Worm (Caenorhabditis elegans) whole organism, L3 larva: ENCODE measurements around the gene C48B4.7.
A peak's percentile ranks its signal among the peaks of the same experiment; 100 is the strongest.

Experiments used
- R02D3.7 ChIP-seq: fragments of 150-350 bp; optimal IDR thresholded peaks from 2 replicates; lab custom pipeline; 2014; ENCODE audit warnings: missing biosample characterization, missing genetic modification characterization
- ama-1 ChIP-seq: fragments of 150-350 bp; optimal IDR thresholded peaks from 2 replicates; lab custom pipeline; 2018
- ceh-16 ChIP-seq: sonication (generic microtip); optimal IDR thresholded peaks from 2 replicates; lab custom pipeline; 2017; ENCODE audit warnings: missing biosample characterization, missing genetic modification characterization
- ceh-28 ChIP-seq: fragments of 150-350 bp; optimal IDR thresholded peaks from 2 replicates; lab custom pipeline; 2014; ENCODE audit warnings: missing biosample characterization, missing genetic modification reagents, missing genetic modification characterization
- ceh-82 ChIP-seq: fragments of 150-350 bp; optimal IDR thresholded peaks from 2 replicates; lab custom pipeline; 2014; ENCODE audit warnings: missing biosample characterization, missing genetic modification characterization
- ceh-9 ChIP-seq: sonication (generic microtip); optimal IDR thresholded peaks from 2 replicates; lab custom pipeline; 2018; ENCODE audit warnings: missing biosample characterization, missing genetic modification characterization
- daf-12 ChIP-seq: fragments of 150-350 bp; optimal IDR thresholded peaks from 2 replicates; lab custom pipeline; 2014; ENCODE audit warnings: missing biosample characterization, missing genetic modification reagents, missing genetic modification characterization
- egl-27 ChIP-seq: sonication (generic microtip); optimal IDR thresholded peaks from 4 replicates; lab custom pipeline; 2017; ENCODE audit warnings: missing biosample characterization, missing genetic modification reagents, missing genetic modification characterization
- egl-5 ChIP-seq: fragments of 150-350 bp; optimal IDR thresholded peaks from 2 replicates; lab custom pipeline; 2017; ENCODE audit warnings: missing biosample characterization, missing genetic modification reagents, missing genetic modification characterization, inconsistent platforms
- elt-1 ChIP-seq: fragments of 150-350 bp; optimal IDR thresholded peaks from 2 replicates; lab custom pipeline; 2014; ENCODE audit warnings: missing biosample characterization, missing genetic modification characterization
- elt-2 ChIP-seq: sonication (generic microtip); optimal IDR thresholded peaks from 2 replicates; lab custom pipeline; 2016; ENCODE audit warnings: missing genetic modification reagents, mild to moderate bottlenecking, missing genetic modification characterization, missing compliant biosample characterization
- elt-3 ChIP-seq, 3 experiments: fragments of 150-350 bp in 1 of 3; sonication (generic microtip) in 2 of 3; optimal IDR thresholded peaks; 2 replicates in 2 of 3; 4 replicates in 1 of 3; lab custom pipeline; 2014 to 2017; ENCODE audit warnings: missing biosample characterization in 3 of 3, missing genetic modification characterization in 3 of 3
- eor-1 ChIP-seq, 2 experiments: fragments of 150-350 bp; optimal IDR thresholded peaks; 2 replicates each; lab custom pipeline; 2014 to 2018; ENCODE audit warnings: missing biosample characterization in 2 of 2, missing genetic modification characterization in 2 of 2
- fkh-10 ChIP-seq: sonication (generic microtip); optimal IDR thresholded peaks from 2 replicates; lab custom pipeline; 2017; ENCODE audit warnings: missing biosample characterization, missing genetic modification reagents, missing genetic modification characterization
- fkh-2 ChIP-seq: fragments of 150-350 bp; optimal IDR thresholded peaks from 2 replicates; lab custom pipeline; 2014; ENCODE audit warnings: missing biosample characterization, missing genetic modification reagents, missing genetic modification characterization
- hmg-11 ChIP-seq: sonication (generic microtip); optimal IDR thresholded peaks from 2 replicates; lab custom pipeline; 2016; ENCODE audit warnings: missing genetic modification characterization, missing compliant biosample characterization
- lin-15B ChIP-seq: fragments of 150-350 bp; optimal IDR thresholded peaks from 2 replicates; lab custom pipeline; 2014; ENCODE audit warnings: missing biosample characterization, missing genetic modification characterization
- mml-1 ChIP-seq: fragments of 150-350 bp; sonication (generic microtip); optimal IDR thresholded peaks from 3 replicates; lab custom pipeline; 2014; ENCODE audit warnings: missing biosample characterization, missing genetic modification characterization
- nfya-1 ChIP-seq: sonication (generic microtip); optimal IDR thresholded peaks from 2 replicates; lab custom pipeline; 2017; ENCODE audit warnings: missing genetic modification characterization, mild to moderate bottlenecking, missing compliant biosample characterization, antibody characterized with exemption, moderate library complexity; ENCODE audit not compliant: insufficient read depth
- nhr-11 ChIP-seq: fragments of 150-350 bp; optimal IDR thresholded peaks from 2 replicates; lab custom pipeline; 2014; ENCODE audit warnings: missing biosample characterization, missing genetic modification characterization
- nhr-23 ChIP-seq: fragments of 150-350 bp; optimal IDR thresholded peaks from 2 replicates; lab custom pipeline; 2014; ENCODE audit warnings: missing biosample characterization, missing genetic modification reagents, missing genetic modification characterization
- nhr-237 ChIP-seq: fragments of 150-350 bp; optimal IDR thresholded peaks from 2 replicates; lab custom pipeline; 2014; ENCODE audit warnings: missing biosample characterization, missing genetic modification characterization
- nhr-25 ChIP-seq: sonication (generic microtip); optimal IDR thresholded peaks from 2 replicates; lab custom pipeline; 2017; ENCODE audit warnings: missing biosample characterization, missing genetic modification characterization
- nhr-28 ChIP-seq: fragments of 150-350 bp; optimal IDR thresholded peaks from 2 replicates; lab custom pipeline; 2014; ENCODE audit warnings: missing biosample characterization, missing genetic modification characterization
- nhr-43 ChIP-seq: sonication (generic microtip); optimal IDR thresholded peaks from 2 replicates; lab custom pipeline; 2016; ENCODE audit warnings: mild to moderate bottlenecking, missing genetic modification characterization, missing compliant biosample characterization; ENCODE audit not compliant: poor library complexity, severe bottlenecking
- nhr-76 ChIP-seq: fragments of 150-350 bp; sonication (generic microtip); optimal IDR thresholded peaks from 5 replicates; lab custom pipeline; 2014; ENCODE audit warnings: missing biosample characterization, missing genetic modification characterization
- pha-4 ChIP-seq: fragments of 150-350 bp; optimal IDR thresholded peaks from 2 replicates; lab custom pipeline; 2014; ENCODE audit warnings: missing biosample characterization, missing genetic modification reagents, missing genetic modification characterization
- snpc-4 ChIP-seq: fragments of 150-350 bp; optimal IDR thresholded peaks from 2 replicates; lab custom pipeline; 2014; ENCODE audit warnings: missing biosample characterization, missing genetic modification characterization
- tbx-2 ChIP-seq: sonication (generic microtip); optimal IDR thresholded peaks from 2 replicates; lab custom pipeline; 2016; ENCODE audit warnings: mild to moderate bottlenecking, missing genetic modification characterization, missing compliant biosample characterization
- unc-39 ChIP-seq: sonication (generic microtip); optimal IDR thresholded peaks from 4 replicates; lab custom pipeline; 2017; ENCODE audit warnings: missing biosample characterization, missing genetic modification characterization
- unc-62 ChIP-seq: fragments of 150-350 bp; sonication (generic microtip); optimal IDR thresholded peaks from 4 replicates; lab custom pipeline; 2014; ENCODE audit warnings: missing biosample characterization, missing genetic modification reagents, missing genetic modification characterization
- zag-1 ChIP-seq: fragments of 150-350 bp; optimal IDR thresholded peaks from 2 replicates; lab custom pipeline; 2014; ENCODE audit warnings: missing biosample characterization, missing genetic modification characterization
- ztf-4 ChIP-seq: fragments of 150-350 bp; optimal IDR thresholded peaks from 2 replicates; lab custom pipeline; 2014; ENCODE audit warnings: missing biosample characterization, missing genetic modification characterization

C48B4.7 gene

DNA sequence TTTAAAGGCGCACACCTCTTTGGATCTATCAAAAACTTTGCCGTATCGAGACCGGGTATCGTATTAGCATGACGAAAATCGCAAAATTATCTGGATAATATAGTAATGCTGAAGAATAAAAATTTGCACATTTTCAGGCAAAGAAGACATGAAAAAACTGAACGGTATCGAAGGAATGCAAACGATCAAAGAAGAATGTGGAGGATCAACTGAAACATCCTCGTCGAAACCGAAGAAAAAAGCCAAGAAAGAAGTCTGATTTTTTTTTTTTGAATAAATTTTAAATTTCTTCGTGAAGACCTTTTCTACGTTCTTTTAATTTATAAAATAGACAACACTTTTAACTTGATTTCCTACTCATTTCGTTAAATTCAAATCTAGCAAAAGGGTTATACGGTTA is 14.4 kb downstream of the C48B4.7 start, which contains the start of gene ZK1098.12:
Gene ZK1098.12, plus strand, starts transcription at position 301 of the 400 bp plus-strand sequence.
- TF ChIP-seq elt-3 (tag; optimal IDR thresholded peaks at IDR 0.05; lab: Kevin White, UChicago), result no peak
- no peak for TF ChIP-seq nhr-237 (tag; lab: Kevin White, UChicago)
- no peak for TF ChIP-seq nhr-28 (tag; lab: Kevin White, UChicago)
- TF ChIP-seq nhr-11 (tag; lab: Kevin White, UChicago), result no peak
- no peak for TF ChIP-seq unc-62 (GFP tag; lab: Kevin White, UChicago)
- no peak for TF ChIP-seq ceh-28
- TF ChIP-seq elt-1 (tag; lab: Kevin White, UChicago), result no peak
- no peak for TF ChIP-seq ceh-82 (tag; lab: Kevin White, UChicago)
- TF ChIP-seq ceh-9 (tag; lab: Kevin White, UChicago), result no peak

DNA sequence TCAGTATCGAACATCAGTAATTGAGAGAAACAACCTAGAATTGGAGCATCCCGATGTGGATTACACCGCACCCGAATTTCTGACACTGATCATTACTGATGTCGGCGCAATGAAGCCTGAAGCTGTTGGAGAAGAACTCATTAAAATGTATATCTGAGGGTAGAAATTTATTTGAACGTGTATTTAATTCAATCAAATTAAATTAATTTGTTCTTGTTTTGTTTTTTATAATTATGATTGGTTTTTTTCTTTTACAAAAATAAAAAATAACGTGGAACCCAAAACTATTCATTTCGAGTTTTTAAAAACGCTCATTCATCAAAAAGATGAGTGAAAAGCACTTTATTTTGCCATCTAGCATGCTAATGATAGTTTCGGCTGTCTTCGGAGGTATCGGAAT is 15.1 kb downstream of the C48B4.7 start, which contains the start of gene ZK1098.9:
Gene ZK1098.9, plus strand, starts transcription at position 301 of the 400 bp plus-strand sequence.
- TF ChIP-seq mml-1 (tag; lab: Kevin White, UChicago) (no peak), fkh-2 (tag; lab: Kevin White, UChicago) (no peak), ceh-9 (tag; lab: Kevin White, UChicago) (no peak), eor-1 (tag; optimal IDR thresholded peaks at IDR 0.05; lab: Kevin White, UChicago) (no peak), fkh-10 (GFP tag; lab: Kevin White, UChicago) (no peak)

- TF ChIP-seq nfya-1 (tag; lab: Kevin White, UChicago) (peak; percentile 32), pha-4 (peak; percentile 86), mml-1 (tag; lab: Kevin White, UChicago) (no peak), hmg-11 (peak; percentile 6), snpc-4 (tag; lab: Kevin White, UChicago) (peak; percentile 8), nhr-76 (tag; lab: Kevin White, UChicago) (no peak), nhr-23 (tag; lab: Kevin White, UChicago) (peak; percentile 26), elt-2 (peak; percentile 9), lin-15B (tag; lab: Kevin White, UChicago) (peak; percentile 58)
Observed at ce11 chrIII:9542816-9543215, 16.4 kb downstream of the C48B4.7 start, which contains the start of gene eif-2Balpha. Gene eif-2Balpha (plus strand): TSS chrIII:9543119.

DNA sequence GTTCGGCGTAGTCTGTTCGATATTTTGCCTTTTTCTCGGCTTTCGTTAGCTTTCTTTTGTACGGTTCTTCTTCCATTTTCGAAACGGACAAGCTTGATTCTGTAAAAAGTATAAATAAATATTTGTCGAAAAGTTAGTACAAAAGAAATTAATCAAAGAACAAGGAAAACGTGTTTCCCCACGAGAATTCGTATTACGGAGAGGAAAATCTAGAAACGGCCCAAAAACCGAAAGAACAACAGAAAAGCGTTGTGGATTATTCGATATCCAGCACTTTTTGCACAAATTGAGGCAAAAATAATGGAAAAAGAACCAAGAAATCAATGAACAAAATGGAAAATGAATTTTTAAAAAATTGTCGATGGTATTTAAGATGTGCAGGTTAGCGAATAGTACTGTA is 17.0 kb downstream of the C48B4.7 start, which contains the start of gene mut-7:
Gene mut-7, minus strand, starts transcription at position 101 of the 400 bp plus-strand sequence.
- TF ChIP-seq fkh-2 (tag; lab: Kevin White, UChicago) (no peak), ama-1 (lab: Kevin White, UChicago) (no peak), unc-62 (GFP tag; lab: Kevin White, UChicago) (no peak), unc-39 (tag; lab: Kevin White, UChicago) (no peak), egl-5 (no peak), nhr-76 (tag; lab: Kevin White, UChicago) (no peak), elt-1 (tag; lab: Kevin White, UChicago) (no peak), egl-27 (no peak), fkh-10 (GFP tag; lab: Kevin White, UChicago) (no peak), daf-12 (tag; lab: Kevin White, UChicago) (no peak), R02D3.7 (tag; lab: Kevin White, UChicago) (no peak), nhr-25 (tag; lab: Kevin White, UChicago) (no peak), ztf-4 (tag; lab: Kevin White, UChicago) (no peak)
- TF ChIP-seq, all 47 proteins: peak for 0

- peak; percentile 63 for TF ChIP-seq ceh-28
- no peak for TF ChIP-seq nhr-43 (tag; lab: Kevin White, UChicago)
- TF ChIP-seq fkh-10 (GFP tag; lab: Kevin White, UChicago), result no peak
- peak; percentile 67 for TF ChIP-seq pha-4
- TF ChIP-seq fkh-2 (tag; lab: Kevin White, UChicago), result no peak
- TF ChIP-seq nfya-1 (tag; lab: Kevin White, UChicago), result peak; percentile 44
Observed at ce11 chrIII:9538655-9539155, 20.5 kb downstream of the C48B4.7 start, which contains the start of gene ZK1098.3. Gene ZK1098.3 (minus strand): TSS chrIII:9538705.

- peak; percentile 69 for TF ChIP-seq pha-4
- no peak for TF ChIP-seq nhr-11 (tag; lab: Kevin White, UChicago)
- no peak for TF ChIP-seq lin-15B (tag; lab: Kevin White, UChicago)
- TF ChIP-seq hmg-11, result no peak
- TF ChIP-seq tbx-2 (tag; lab: Kevin White, UChicago), result no peak
- TF ChIP-seq nfya-1 (tag; lab: Kevin White, UChicago), result peak; percentile 34
- no peak for TF ChIP-seq zag-1 (tag; lab: Kevin White, UChicago)
- no peak for TF ChIP-seq ceh-16
Observed at ce11 chrIII:9528824-9529223, 30.4 kb downstream of the C48B4.7 start, which contains the start of gene ZK1098.2. Gene ZK1098.2 (plus strand): TSS chrIII:9529159.
